Worm (Caenorhabditis elegans) whole organism, mixed stage, embryonic: ENCODE measurements around the gene hdl-1.

Source experiments
- M03D4.4 ChIP-seq: sonication (generic microtip); optimal IDR thresholded peaks from 2 replicates; lab custom pipeline; 2017; ENCODE audit warnings: mild to moderate bottlenecking, missing genetic modification characterization, missing compliant biosample characterization
- bed-3 ChIP-seq: fragments of 200-800 bp; sonication (Bioruptor generic); optimal IDR thresholded peaks from 3 replicates; lab custom pipeline; 2018; ENCODE audit warnings: mild to moderate bottlenecking, missing genetic modification characterization, moderate library complexity, missing compliant biosample characterization
- blmp-1 ChIP-seq: fragments of 150-350 bp; optimal IDR thresholded peaks from 2 replicates; lab custom pipeline; 2014; ENCODE audit warnings: missing biosample characterization, missing genetic modification characterization
- ceh-39 ChIP-seq: fragments of 150-350 bp; optimal IDR thresholded peaks from 2 replicates; lab custom pipeline; 2014; ENCODE audit warnings: missing biosample characterization, missing genetic modification characterization
- ceh-43 ChIP-seq: fragments of 200-800 bp; sonication (Bioruptor generic); optimal IDR thresholded peaks from 2 replicates; lab custom pipeline; 2018; ENCODE audit warnings: mild to moderate bottlenecking, missing genetic modification characterization, moderate library complexity, missing compliant biosample characterization
- ceh-83 ChIP-seq: fragments of 200-800 bp; sonication (Bioruptor generic); optimal IDR thresholded peaks from 2 replicates; lab custom pipeline; 2018; ENCODE audit warnings: mild to moderate bottlenecking, missing genetic modification characterization, missing compliant biosample characterization
- ces-1 ChIP-seq: fragments of 150-350 bp; optimal IDR thresholded peaks from 2 replicates; lab custom pipeline; 2014; ENCODE audit warnings: missing biosample characterization, missing genetic modification reagents, missing genetic modification characterization
- cnd-1 ChIP-seq: fragments of 200-800 bp; sonication (Bioruptor generic); optimal IDR thresholded peaks from 2 replicates; lab custom pipeline; 2018; ENCODE audit warnings: mild to moderate bottlenecking, missing genetic modification characterization, missing compliant biosample characterization
- drap-1 ChIP-seq: fragments of 200-800 bp; sonication (Bioruptor generic); optimal IDR thresholded peaks from 3 replicates; lab custom pipeline; 2018; ENCODE audit warnings: mild to moderate bottlenecking, missing genetic modification characterization, missing compliant biosample characterization
- elt-1 ChIP-seq: sonication (generic microtip); optimal IDR thresholded peaks from 2 replicates; lab custom pipeline; 2017; ENCODE audit warnings: missing genetic modification characterization, mild to moderate bottlenecking, missing compliant biosample characterization, antibody characterized with exemption, moderate library complexity, borderline replicate concordance; ENCODE audit not compliant: insufficient read depth
- elt-3 ChIP-seq: fragments of 150-350 bp; optimal IDR thresholded peaks from 2 replicates; lab custom pipeline; 2014; ENCODE audit warnings: missing biosample characterization, missing genetic modification characterization
- flh-1 ChIP-seq: fragments of 200-800 bp; sonication (Bioruptor generic); optimal IDR thresholded peaks from 2 replicates; lab custom pipeline; 2018; ENCODE audit warnings: mild to moderate bottlenecking, missing genetic modification characterization, moderate library complexity, missing compliant biosample characterization
- ham-2 ChIP-seq: fragments of 200-800 bp; sonication (Bioruptor generic); optimal IDR thresholded peaks from 2 replicates; lab custom pipeline; 2018; ENCODE audit warnings: mild to moderate bottlenecking, missing genetic modification characterization, missing compliant biosample characterization
- hlh-1 ChIP-seq: fragments of 150-350 bp; optimal IDR thresholded peaks from 2 replicates; lab custom pipeline; 2014; ENCODE audit warnings: missing biosample characterization, missing genetic modification reagents, missing genetic modification characterization
- lin-13 ChIP-seq: fragments of 150-350 bp; optimal IDR thresholded peaks from 2 replicates; lab custom pipeline; 2014; ENCODE audit warnings: missing biosample characterization, missing genetic modification characterization
- lin-32 ChIP-seq: fragments of 200-800 bp; sonication (Bioruptor generic); optimal IDR thresholded peaks from 2 replicates; lab custom pipeline; 2018; ENCODE audit warnings: mild to moderate bottlenecking, missing genetic modification characterization, missing compliant biosample characterization
- lsy-2 ChIP-seq: fragments of 150-350 bp; optimal IDR thresholded peaks from 2 replicates; lab custom pipeline; 2014; ENCODE audit warnings: missing biosample characterization, missing genetic modification characterization
- mab-5 ChIP-seq: fragments of 150-350 bp; optimal IDR thresholded peaks from 2 replicates; lab custom pipeline; 2014; ENCODE audit warnings: missing biosample characterization, missing genetic modification characterization
- mep-1 ChIP-seq: fragments of 150-350 bp; optimal IDR thresholded peaks from 2 replicates; lab custom pipeline; 2017; ENCODE audit warnings: missing biosample characterization, missing genetic modification reagents, missing genetic modification characterization, inconsistent platforms
- mls-2 ChIP-seq: sonication (generic microtip); optimal IDR thresholded peaks from 2 replicates; lab custom pipeline; 2016; ENCODE audit warnings: mild to moderate bottlenecking, missing genetic modification characterization, moderate library complexity, missing compliant biosample characterization
- nhr-12 ChIP-seq: fragments of 150-350 bp; optimal IDR thresholded peaks from 2 replicates; lab custom pipeline; 2014; ENCODE audit warnings: missing biosample characterization, missing genetic modification characterization
- nhr-2 ChIP-seq: fragments of 150-350 bp; optimal IDR thresholded peaks from 2 replicates; lab custom pipeline; 2014; ENCODE audit warnings: missing biosample characterization, missing genetic modification characterization
- nhr-237 ChIP-seq: fragments of 150-350 bp; optimal IDR thresholded peaks from 2 replicates; lab custom pipeline; 2014; ENCODE audit warnings: missing biosample characterization, missing genetic modification characterization
- nhr-28 ChIP-seq: fragments of 150-350 bp; optimal IDR thresholded peaks from 2 replicates; lab custom pipeline; 2014; ENCODE audit warnings: missing biosample characterization, missing genetic modification characterization
- nhr-76 ChIP-seq: sonication (generic microtip); optimal IDR thresholded peaks from 2 replicates; lab custom pipeline; 2017; ENCODE audit warnings: missing biosample characterization, missing genetic modification characterization
- pha-4 ChIP-seq: fragments of 150-350 bp; optimal IDR thresholded peaks from 2 replicates; lab custom pipeline; 2018; ENCODE audit warnings: missing biosample characterization, missing genetic modification reagents, missing genetic modification characterization
- sem-2 ChIP-seq: fragments of 200-800 bp; sonication (Bioruptor generic); optimal IDR thresholded peaks from 2 replicates; lab custom pipeline; 2018; ENCODE audit warnings: mild to moderate bottlenecking, missing genetic modification characterization, missing compliant biosample characterization
- snpc-4 ChIP-seq: fragments of 150-350 bp; optimal IDR thresholded peaks from 2 replicates; lab custom pipeline; 2014; ENCODE audit warnings: missing biosample characterization, missing genetic modification characterization
- sptf-1 ChIP-seq: sonication (generic microtip); optimal IDR thresholded peaks from 2 replicates; lab custom pipeline; 2017; ENCODE audit warnings: mild to moderate bottlenecking, missing genetic modification characterization, moderate library complexity, missing compliant biosample characterization
- tbx-8 ChIP-seq: fragments of 200-800 bp; sonication (Bioruptor generic); optimal IDR thresholded peaks from 2 replicates; lab custom pipeline; 2018; ENCODE audit warnings: mild to moderate bottlenecking, missing genetic modification characterization, moderate library complexity, missing compliant biosample characterization
- unc-120 ChIP-seq: sonication (generic microtip); optimal IDR thresholded peaks from 2 replicates; lab custom pipeline; 2017; ENCODE audit warnings: missing genetic modification characterization, missing compliant biosample characterization; ENCODE audit not compliant: poor library complexity, severe bottlenecking
- unc-39 ChIP-seq: fragments of 150-350 bp; optimal IDR thresholded peaks from 2 replicates; lab custom pipeline; 2014; ENCODE audit warnings: missing biosample characterization, missing genetic modification characterization
- unc-62 ChIP-seq: fragments of 150-350 bp; optimal IDR thresholded peaks from 2 replicates; lab custom pipeline; 2014; ENCODE audit warnings: missing biosample characterization, missing genetic modification reagents, missing genetic modification characterization
- zip-8 ChIP-seq: fragments of 150-350 bp; optimal IDR thresholded peaks from 2 replicates; lab custom pipeline; 2014; ENCODE audit warnings: missing biosample characterization, missing genetic modification characterization
- ztf-11 ChIP-seq: fragments of 150-350 bp; optimal IDR thresholded peaks from 2 replicates; lab custom pipeline; 2014; ENCODE audit warnings: missing biosample characterization, missing genetic modification characterization

hdl-1 gene

DNA sequence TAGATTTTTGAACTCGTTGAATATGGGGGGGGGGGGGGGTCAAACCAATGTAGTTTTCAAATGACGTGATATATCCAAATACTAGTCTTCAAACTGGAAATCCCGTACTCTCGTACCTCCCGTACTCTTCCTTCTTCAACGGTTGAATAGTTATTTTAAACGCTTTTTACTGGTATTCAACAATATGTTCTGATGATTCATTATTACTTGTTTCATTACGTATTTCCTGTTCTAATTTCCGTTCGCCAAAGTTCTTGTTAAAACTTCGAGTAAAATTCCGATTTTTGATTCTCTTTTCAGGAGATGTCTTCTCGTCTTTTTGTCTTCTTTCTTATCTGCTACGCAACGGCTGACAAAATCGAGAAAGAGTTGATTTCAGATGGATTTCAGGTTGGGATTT is 19.0 kb downstream of the hdl-1 start, which contains the start of gene nhx-9:
nhx-9 (plus strand) TSS at position 301 of the 400 bp plus-strand sequence.
- TF ChIP-seq unc-120 (no peak), unc-39 (tag; lab: Kevin White, UChicago) (no peak), ztf-11 (no peak), pha-4 (tag; lab: Kevin White, UChicago) (no peak), cnd-1 (tag; lab: Kevin White, UChicago) (no peak), hlh-1 (no peak), nhr-237 (tag; lab: Kevin White, UChicago) (no peak), unc-62 (GFP tag; lab: Kevin White, UChicago) (no peak), lin-32 (GFP tag; lab: Kevin White, UChicago) (no peak), ces-1 (GFP tag; lab: Kevin White, UChicago) (no peak), ceh-39 (tag; lab: Kevin White, UChicago) (no peak), nhr-76 (tag; lab: Kevin White, UChicago) (no peak), nhr-28 (tag; lab: Kevin White, UChicago) (no peak), zip-8 (tag; lab: Kevin White, UChicago) (no peak), elt-3 (tag; lab: Kevin White, UChicago) (no peak), tbx-8 (GFP tag; lab: Kevin White, UChicago) (no peak), mls-2 (tag; lab: Kevin White, UChicago) (no peak), ham-2 (GFP tag; lab: Kevin White, UChicago) (no peak), ceh-43 (no peak)

DNA sequence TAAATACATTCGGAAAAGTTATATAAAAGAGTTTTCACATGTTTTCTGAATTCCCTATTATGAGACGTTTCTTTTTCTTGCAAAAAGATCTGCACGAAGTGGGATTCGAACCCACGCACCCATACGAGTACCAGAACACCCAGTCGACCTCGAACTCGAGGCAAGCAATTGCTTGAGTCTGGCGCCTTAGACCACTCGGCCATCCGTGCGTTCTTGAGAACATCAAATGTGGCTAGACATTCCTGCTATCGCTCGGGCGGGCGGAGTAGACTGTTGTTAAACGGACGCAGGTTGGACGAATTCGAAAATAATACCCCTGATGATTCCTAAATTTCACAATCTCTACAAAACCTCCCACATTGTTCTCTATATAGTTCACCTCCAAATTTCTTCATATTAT is 21.2 kb downstream of the hdl-1 start:
- TF ChIP-seq lin-13 (tag; lab: Kevin White, UChicago): no peak
- no peak for TF ChIP-seq snpc-4 (tag; lab: Kevin White, UChicago)
- TF ChIP-seq hlh-1: no peak
- no peak for TF ChIP-seq unc-62 (GFP tag; lab: Kevin White, UChicago)
- no peak for TF ChIP-seq nhr-237 (tag; lab: Kevin White, UChicago)
- TF ChIP-seq zip-8 (tag; lab: Kevin White, UChicago): no peak
- TF ChIP-seq blmp-1 (tag; lab: Kevin White, UChicago): no peak
- peak; percentile 32 for TF ChIP-seq lin-32 (GFP tag; lab: Kevin White, UChicago)
- no peak for TF ChIP-seq tbx-8 (GFP tag; lab: Kevin White, UChicago)
- TF ChIP-seq mls-2 (tag; lab: Kevin White, UChicago): peak; percentile 59
- TF ChIP-seq M03D4.4 (tag; lab: Kevin White, UChicago): peak; percentile 63
- TF ChIP-seq ceh-39 (tag; lab: Kevin White, UChicago): no peak
- TF ChIP-seq flh-1 (GFP tag; lab: Kevin White, UChicago): no peak
- peak; percentile 58 for TF ChIP-seq sem-2
- no peak for TF ChIP-seq elt-1 (tag; lab: Kevin White, UChicago)
- TF ChIP-seq unc-39 (tag; lab: Kevin White, UChicago): no peak
- no peak for TF ChIP-seq elt-3 (tag; lab: Kevin White, UChicago)
- TF ChIP-seq nhr-2 (tag; lab: Kevin White, UChicago): no peak
- no peak for TF ChIP-seq nhr-76 (tag; lab: Kevin White, UChicago)
- TF ChIP-seq ztf-11: no peak
- TF ChIP-seq lsy-2 (tag; lab: Kevin White, UChicago): no peak
- TF ChIP-seq ceh-43: no peak
- TF ChIP-seq ham-2 (GFP tag; lab: Kevin White, UChicago): peak; percentile 68
- TF ChIP-seq nhr-28 (tag; lab: Kevin White, UChicago): no peak
- no peak for TF ChIP-seq mab-5
- TF ChIP-seq bed-3 (GFP tag; lab: Kevin White, UChicago): no peak
- peak; percentile 71 for TF ChIP-seq ceh-83 (GFP tag; lab: Kevin White, UChicago)
- TF ChIP-seq sptf-1 (tag; lab: Kevin White, UChicago): peak; percentile 26
- TF ChIP-seq drap-1 (GFP tag; lab: Kevin White, UChicago): peak; percentile 52
- peak; percentile 35 for TF ChIP-seq cnd-1 (tag; lab: Kevin White, UChicago)
- no peak for TF ChIP-seq mep-1
- TF ChIP-seq unc-120: peak; percentile 33
- no peak for TF ChIP-seq ces-1 (GFP tag; lab: Kevin White, UChicago)
- no peak for TF ChIP-seq nhr-12 (tag; lab: Kevin White, UChicago)
- no peak for TF ChIP-seq pha-4 (tag; lab: Kevin White, UChicago)
